ENCODE assay signal across 2 worm cellular contexts in the genomic region with DNA sequence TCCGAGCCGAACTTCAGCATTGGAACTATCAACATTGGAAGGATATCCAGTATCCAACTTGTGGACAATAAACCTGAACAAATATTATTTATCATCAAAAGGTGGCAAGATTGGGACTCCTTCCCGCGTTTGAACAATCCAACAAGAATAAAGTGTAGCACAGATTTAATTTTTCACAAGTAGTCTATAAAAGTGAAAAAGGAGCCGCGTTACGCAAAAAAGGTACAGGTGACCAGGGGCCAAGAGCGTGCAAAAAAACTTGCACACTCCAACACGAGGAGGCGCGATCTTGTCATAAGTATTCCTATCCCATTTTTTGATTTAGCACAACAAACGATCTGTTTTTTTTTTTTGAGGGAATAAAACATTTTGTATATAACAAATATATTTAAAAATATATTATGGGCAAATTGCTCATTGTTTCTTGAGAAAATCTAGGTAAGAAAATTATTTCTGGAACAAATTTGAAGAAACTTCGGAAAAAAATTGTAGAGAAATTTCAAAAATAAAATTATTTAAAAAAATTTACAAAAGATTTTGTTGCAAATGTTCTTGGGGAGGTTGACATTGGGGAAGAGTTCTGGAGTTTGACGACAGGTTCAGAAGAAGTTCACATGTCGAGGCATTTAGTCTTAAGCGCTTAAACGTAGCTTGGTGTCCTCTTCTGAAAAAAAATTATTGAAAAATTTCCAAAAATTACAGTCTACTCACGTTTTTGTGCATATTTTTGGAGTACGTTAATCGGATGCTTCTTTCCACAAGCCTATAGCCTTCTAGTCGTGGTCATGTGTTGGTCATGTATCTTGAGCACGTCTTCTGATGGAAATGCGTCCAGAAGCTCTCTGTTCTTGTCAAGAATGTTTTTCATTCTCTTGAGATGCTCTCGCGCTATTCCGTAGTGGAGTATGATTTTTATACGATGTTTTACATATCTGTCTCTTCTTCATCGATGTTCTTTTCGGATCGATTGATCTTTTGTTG.
TF ChIP-seq lines count a peak whose summit lies in the region.

No protein-coding gene starts in this region.

TF ChIP-seq in whole organism, L1 larva, 84 proteins besides CTCF, POLR2A, EP300 and RAD21 (continued from another document and continues in another):
- TF ChIP-seq fkh-8 (tag; optimal IDR thresholded peaks at IDR 0.05; lab: Kevin White, UChicago) (peak; percentile 16), xbp-1 (tag; optimal IDR thresholded peaks at IDR 0.05; lab: Kevin White, UChicago) (no peak), ceh-88 (GFP tag; IDR thresholded peaks at IDR 0.05; lab: Robert Waterston, UW) (no peak), tbx-2 (tag; optimal IDR thresholded peaks at IDR 0.05; lab: Kevin White, UChicago) (no peak), efl-1 (optimal IDR thresholded peaks at IDR 0.05; lab: Kevin White, UChicago) (peak in 1 of 2 experiments; percentile 22), efl-1 (GFP tag; optimal IDR thresholded peaks at IDR 0.05 in 1 of 2; lab: Kevin White, UChicago) (peak in 1 of 2 experiments; percentile 76), unc-130 (tag; optimal IDR thresholded peaks at IDR 0.05; lab: Kevin White, UChicago) (no peak), mdl-1 (tag; optimal IDR thresholded peaks at IDR 0.05; lab: Kevin White, UChicago) (no peak), fkh-10 (GFP tag; optimal IDR thresholded peaks at IDR 0.05; lab: Kevin White, UChicago) (no peak), lir-3 (tag; optimal IDR thresholded peaks at IDR 0.05; lab: Kevin White, UChicago; ENCODE audit: poor library complexity) (no peak), rnt-1 (tag; optimal IDR thresholded peaks at IDR 0.05; lab: Kevin White, UChicago) (peak; percentile 36), Y116A8C.19 (tag; optimal IDR thresholded peaks at IDR 0.05; lab: Kevin White, UChicago; ENCODE audit: borderline replicate concordance) (no peak), ets-5 (GFP tag; IDR thresholded peaks at IDR 0.05; lab: Robert Waterston, UW) (no peak), pax-3 (tag; optimal IDR thresholded peaks at IDR 0.05; lab: Kevin White, UChicago) (peak; percentile 29), pag-3 (tag; optimal IDR thresholded peaks at IDR 0.05; lab: Kevin White, UChicago; ENCODE audit: borderline replicate concordance, insufficient read depth) (no peak), dpl-1 (GFP tag; optimal IDR thresholded peaks at IDR 0.05; lab: Kevin White, UChicago) (no peak), sox-4 (tag; optimal IDR thresholded peaks at IDR 0.05; lab: Kevin White, UChicago) (no peak), lsy-2 (tag; optimal IDR thresholded peaks at IDR 0.05; lab: Kevin White, UChicago) (peak in 1 of 2 experiments; percentile 30), sptf-1 (tag; optimal IDR thresholded peaks at IDR 0.05; lab: Kevin White, UChicago) (no peak), C04F5.9 (tag; optimal IDR thresholded peaks at IDR 0.05; lab: Kevin White, UChicago) (no peak), fkh-4 (tag; optimal IDR thresholded peaks at IDR 0.05; lab: Kevin White, UChicago; ENCODE audit: borderline replicate concordance) (no peak), nhr-237 (tag; optimal IDR thresholded peaks at IDR 0.05; lab: Kevin White, UChicago) (no peak), snu-23 (GFP tag; optimal IDR thresholded peaks at IDR 0.05; lab: Kevin White, UChicago) (no peak), nhr-11 (tag; optimal IDR thresholded peaks at IDR 0.05; lab: Kevin White, UChicago) (no peak), mef-2 (tag; optimal IDR thresholded peaks at IDR 0.05; lab: Kevin White, UChicago) (no peak), lin-39 (tag; optimal IDR thresholded peaks at IDR 0.05; lab: Kevin White, UChicago) (no peak), nhr-76 (tag; optimal IDR thresholded peaks at IDR 0.05; lab: Kevin White, UChicago) (no peak), lin-35 (GFP tag; optimal IDR thresholded peaks at IDR 0.05; lab: Kevin White, UChicago) (peak in 1 of 2 experiments; percentile 4), hlh-4 (tag; optimal IDR thresholded peaks at IDR 0.05; lab: Kevin White, UChicago) (no peak), ceh-82 (tag; optimal IDR thresholded peaks at IDR 0.05; lab: Kevin White, UChicago) (no peak), ztf-4 (tag; optimal IDR thresholded peaks at IDR 0.05; lab: Kevin White, UChicago) (no peak), grh-1 (GFP tag; IDR thresholded peaks at IDR 0.05; lab: Robert Waterston, UW) (0 out of 2 replicates have a peak, but pooled peaks have one; percentile 17), unc-86 (tag; optimal IDR thresholded peaks at IDR 0.05; lab: Kevin White, UChicago) (no peak), unc-62 (GFP tag; optimal IDR thresholded peaks at IDR 0.05; lab: Kevin White, UChicago) (no peak), skn-1 (tag; optimal IDR thresholded peaks at IDR 0.05; lab: Kevin White, UChicago) (peak; percentile 38), lin-13 (GFP tag; optimal IDR thresholded peaks at IDR 0.05; lab: Kevin White, UChicago) (no peak), nhr-77 (tag; optimal IDR thresholded peaks at IDR 0.05; lab: Kevin White, UChicago) (no peak), swsn-7 (tag; optimal IDR thresholded peaks at IDR 0.05; lab: Kevin White, UChicago) (no peak), ama-1 (optimal IDR thresholded peaks at IDR 0.05; lab: Kevin White, UChicago) (peak; percentile 53), sup-37 (GFP tag; optimal IDR thresholded peaks at IDR 0.05; lab: Kevin White, UChicago) (no peak), zip-4 (GFP tag; optimal IDR thresholded peaks at IDR 0.05; lab: Kevin White, UChicago) (no peak), mep-1 (tag; optimal IDR thresholded peaks at IDR 0.05; lab: Kevin White, UChicago) (no peak), mab-9 (GFP tag; IDR thresholded peaks at IDR 0.05; lab: Robert Waterston, UW) (0 out of 2 replicates have a peak, but pooled peaks have one; percentile 20), elt-2 (tag; optimal IDR thresholded peaks at IDR 0.05; lab: Kevin White, UChicago) (no peak), egl-13 (tag; optimal IDR thresholded peaks at IDR 0.05; lab: Kevin White, UChicago) (no peak), ces-1 (GFP tag; optimal IDR thresholded peaks at IDR 0.05; lab: Kevin White, UChicago) (no peak), hlh-17 (GFP tag; optimal IDR thresholded peaks at IDR 0.05; lab: Kevin White, UChicago; ENCODE audit: borderline replicate concordance) (no peak), alr-1 (tag; optimal IDR thresholded peaks at IDR 0.05; lab: Kevin White, UChicago; ENCODE audit: borderline replicate concordance) (no peak), ztf-11 (tag; optimal IDR thresholded peaks at IDR 0.05; lab: Kevin White, UChicago) (no peak), efl-3 (GFP tag; optimal IDR thresholded peaks at IDR 0.05; lab: Kevin White, UChicago) (no peak), nhr-20 (tag; optimal IDR thresholded peaks at IDR 0.05; lab: Kevin White, UChicago) (no peak), aly-2 (tag; optimal IDR thresholded peaks at IDR 0.05; lab: Kevin White, UChicago) (no peak), zag-1 (tag; optimal IDR thresholded peaks at IDR 0.05; lab: Kevin White, UChicago) (no peak), tlp-1 (tag; optimal IDR thresholded peaks at IDR 0.05; lab: Kevin White, UChicago) (no peak), pqm-1 (tag; optimal IDR thresholded peaks at IDR 0.05; lab: Kevin White, UChicago) (no peak), blmp-1 (tag; optimal IDR thresholded peaks at IDR 0.05; lab: Kevin White, UChicago) (no peak), lin-15B (tag; optimal IDR thresholded peaks at IDR 0.05; lab: Kevin White, UChicago) (peak; percentile 5), nhr-90 (tag; optimal IDR thresholded peaks at IDR 0.05; lab: Kevin White, UChicago; ENCODE audit: poor library complexity) (no peak), fos-1 (tag; optimal IDR thresholded peaks at IDR 0.05; lab: Kevin White, UChicago) (no peak), hpl-2 (GFP tag; optimal IDR thresholded peaks at IDR 0.05; lab: Kevin White, UChicago) (no peak)

TF ChIP-seq in whole organism, young adult, 124 proteins besides CTCF, POLR2A, EP300 and RAD21 (continued from another document):
- no peak for TF ChIP-seq hsf-1 (GFP tag; IDR thresholded peaks at IDR 0.05; lab: Robert Waterston, UW)
- no peak for TF ChIP-seq dpl-1 (GFP tag; optimal IDR thresholded peaks at IDR 0.05; lab: Kevin White, UChicago)
- no peak for TF ChIP-seq ztf-28 (GFP tag; IDR thresholded peaks at IDR 0.05; lab: Robert Waterston, UW)
- TF ChIP-seq him-1 (tag; optimal IDR thresholded peaks at IDR 0.05; lab: Kevin White, UChicago) = no peak
- 0 out of 2 replicates have a peak, but pooled peaks have one; percentile 39 for TF ChIP-seq ztf-25 (GFP tag; IDR thresholded peaks at IDR 0.05; lab: Robert Waterston, UW)
- 0 out of 2 replicates have a peak, but pooled peaks have one; percentile 45 for TF ChIP-seq egl-44 (GFP tag; IDR thresholded peaks at IDR 0.05; lab: Robert Waterston, UW)
- 0 out of 2 replicates have a peak, but pooled peaks have one; percentile 60 for TF ChIP-seq bed-1 (GFP tag; IDR thresholded peaks at IDR 0.05; lab: Robert Waterston, UW)
- TF ChIP-seq cebp-2 (GFP tag; IDR thresholded peaks at IDR 0.05; lab: Robert Waterston, UW) = 0 out of 2 replicates have a peak, but pooled peaks have one; percentile 44
- no peak for TF ChIP-seq madf-10 (tag; optimal IDR thresholded peaks at IDR 0.05; lab: Kevin White, UChicago)
- TF ChIP-seq mcd-1 (GFP tag; IDR thresholded peaks at IDR 0.05; lab: Robert Waterston, UW) = no peak
- TF ChIP-seq madf-3 (GFP tag; IDR thresholded peaks at IDR 0.05; lab: Robert Waterston, UW) = no peak
- TF ChIP-seq Y79H2A.3 (GFP tag; conservative IDR thresholded peaks at IDR 0.05; lab: Robert Waterston, UW) = no peak
- TF ChIP-seq F57A8.1 (GFP tag; optimal IDR thresholded peaks at IDR 0.05; lab: Kevin White, UChicago) = no peak
- TF ChIP-seq K11D2.4 (GFP tag; IDR thresholded peaks at IDR 0.05; lab: Robert Waterston, UW) = no peak
- TF ChIP-seq pbrm-1 (GFP tag; IDR thresholded peaks at IDR 0.05; lab: Robert Waterston, UW) = 0 out of 2 replicates have a peak, but pooled peaks have one; percentile 1
- TF ChIP-seq hrde-1 (tag; optimal IDR thresholded peaks at IDR 0.05; lab: Kevin White, UChicago; ENCODE audit: borderline replicate concordance) = no peak
- TF ChIP-seq sea-2 (GFP tag; IDR thresholded peaks at IDR 0.05; lab: Robert Waterston, UW) = no peak
- no peak for TF ChIP-seq pha-4 (tag; optimal IDR thresholded peaks at IDR 0.05; lab: Kevin White, UChicago)
- TF ChIP-seq lin-35 (GFP tag; optimal IDR thresholded peaks at IDR 0.05; lab: Kevin White, UChicago) = no peak
- TF ChIP-seq bed-2 (GFP tag; IDR thresholded peaks at IDR 0.05; lab: Robert Waterston, UW) = no peak
- no peak for TF ChIP-seq lir-1 (GFP tag; conservative IDR thresholded peaks at IDR 0.05; lab: Robert Waterston, UW)
- no peak for TF ChIP-seq sptf-2 (GFP tag; optimal IDR thresholded peaks at IDR 0.05; lab: Kevin White, UChicago)
- TF ChIP-seq nhr-179 (tag; optimal IDR thresholded peaks at IDR 0.05; lab: Kevin White, UChicago) = no peak
- TF ChIP-seq attf-3 (GFP tag; conservative IDR thresholded peaks at IDR 0.05; lab: Robert Waterston, UW) = no peak
- no peak for TF ChIP-seq cebp-1 (GFP tag; IDR thresholded peaks at IDR 0.05; lab: Robert Waterston, UW)
- TF ChIP-seq cebp-1 (tag; optimal IDR thresholded peaks at IDR 0.05; lab: Kevin White, UChicago) = peak; percentile 22
- no peak for TF ChIP-seq ceh-58 (GFP tag; IDR thresholded peaks at IDR 0.05; lab: Robert Waterston, UW)
- no peak for TF ChIP-seq snpc-3.4 (tag; optimal IDR thresholded peaks at IDR 0.05; lab: Kevin White, UChicago)
- TF ChIP-seq ets-4 (GFP tag; optimal IDR thresholded peaks at IDR 0.05; lab: Kevin White, UChicago) = no peak
- no peak for TF ChIP-seq Y56A3A.18 (GFP tag; IDR thresholded peaks at IDR 0.05; lab: Robert Waterston, UW)
- TF ChIP-seq ceh-40 (GFP tag; IDR thresholded peaks at IDR 0.05; lab: Robert Waterston, UW) = no peak
- TF ChIP-seq hmg-1.2 (GFP tag; IDR thresholded peaks at IDR 0.05; lab: Robert Waterston, UW) = no peak
- TF ChIP-seq tbx-9 (tag; optimal IDR thresholded peaks at IDR 0.05; lab: Kevin White, UChicago; ENCODE audit: borderline replicate concordance) = no peak
- TF ChIP-seq ceh-100 (GFP tag; IDR thresholded peaks at IDR 0.05; lab: Robert Waterston, UW) = no peak
- no peak for TF ChIP-seq fkh-3 (tag; optimal IDR thresholded peaks at IDR 0.05; lab: Kevin White, UChicago)
- no peak for TF ChIP-seq B0261.1 (tag; optimal IDR thresholded peaks at IDR 0.05; lab: Kevin White, UChicago)
- TF ChIP-seq madf-6 (GFP tag; IDR thresholded peaks at IDR 0.05; lab: Robert Waterston, UW) = 0 out of 2 replicates have a peak, but pooled peaks have one; percentile 12
- TF ChIP-seq ZK185.1 (tag; optimal IDR thresholded peaks at IDR 0.05; lab: Kevin White, UChicago; ENCODE audit: poor library complexity, severe bottlenecking) = no peak
- TF ChIP-seq attf-5 (GFP tag; optimal IDR thresholded peaks at IDR 0.05; lab: Kevin White, UChicago) = no peak
- TF ChIP-seq aptf-2 (GFP tag; conservative IDR thresholded peaks at IDR 0.05; lab: Robert Waterston, UW) = no peak
- TF ChIP-seq nhr-80 (tag; optimal IDR thresholded peaks at IDR 0.05; lab: Kevin White, UChicago) = no peak
- TF ChIP-seq F39B2.1 (GFP tag; IDR thresholded peaks at IDR 0.05; lab: Robert Waterston, UW) = no peak
- TF ChIP-seq ztf-26 (tag; optimal IDR thresholded peaks at IDR 0.05; lab: Kevin White, UChicago) = no peak
- no peak for TF ChIP-seq nhr-90 (tag; optimal IDR thresholded peaks at IDR 0.05; lab: Kevin White, UChicago)
- no peak for TF ChIP-seq zfh-2 (GFP tag; conservative IDR thresholded peaks at IDR 0.05; lab: Robert Waterston, UW)
- TF ChIP-seq snpc-4 (GFP tag; optimal IDR thresholded peaks at IDR 0.05; lab: Kevin White, UChicago) = no peak
- no peak for TF ChIP-seq snpc-4 (tag; optimal IDR thresholded peaks at IDR 0.05; lab: Kevin White, UChicago)
- TF ChIP-seq die-1 (tag; optimal IDR thresholded peaks at IDR 0.05; lab: Kevin White, UChicago) = no peak
- no peak for TF ChIP-seq B0336.3 (GFP tag; IDR thresholded peaks at IDR 0.05; lab: Robert Waterston, UW)
- no peak for TF ChIP-seq nfya-1 (tag; optimal IDR thresholded peaks at IDR 0.05; lab: Kevin White, UChicago; ENCODE audit: borderline replicate concordance, insufficient read depth)
